Worm (Caenorhabditis elegans) whole organism, young adult: ENCODE data around the gene K10D11.5.
A peak's percentile ranks its signal among the peaks of the same experiment; 100 is the strongest.

ENCODE experiments used
- C17E4.6 ChIP-seq: fragments of 200-800 bp; sonication (Bioruptor generic); IDR thresholded peaks from 2 replicates; pipeline ENCODE4 v1.3.6; 2022; ENCODE audit warnings: missing genetic modification reagents, missing genetic modification characterization, missing compliant biosample characterization
- F33H1.4 ChIP-seq: fragments of 200-800 bp; sonication (Bioruptor generic); IDR thresholded peaks from 2 replicates; pipeline ENCODE4 v1.3.6; 2022; ENCODE audit warnings: missing genetic modification reagents, missing genetic modification characterization, missing compliant biosample characterization
- F52B5.7 ChIP-seq: sonication (generic microtip); optimal IDR thresholded peaks from 2 replicates; lab custom pipeline; 2016; ENCODE audit warnings: mild to moderate bottlenecking, missing genetic modification characterization, missing compliant biosample characterization
- T07F8.4 ChIP-seq: sonication (generic microtip); optimal IDR thresholded peaks from 2 replicates; lab custom pipeline; 2016; ENCODE audit warnings: mild to moderate bottlenecking, missing genetic modification characterization, moderate library complexity, missing compliant biosample characterization
- ZK185.1 ChIP-seq: sonication (generic microtip); optimal IDR thresholded peaks from 2 replicates; lab custom pipeline; 2016; ENCODE audit warnings: mild to moderate bottlenecking, missing genetic modification characterization, missing compliant biosample characterization; ENCODE audit not compliant: poor library complexity, severe bottlenecking
- akir-1 ChIP-seq: fragments of 200-800 bp; sonication (Bioruptor generic); optimal IDR thresholded peaks from 2 replicates; lab custom pipeline; 2018; ENCODE audit warnings: mild to moderate bottlenecking, missing genetic modification characterization, moderate library complexity, missing compliant biosample characterization
- ama-1 ChIP-seq, 3 experiments: fragments of 150-350 bp in 1 of 3; sonication (generic microtip) in 2 of 3; optimal IDR thresholded peaks; 2 replicates each; lab custom pipeline; 2014 to 2018; ENCODE audit warnings: missing biosample characterization in 2 of 3, missing genetic modification characterization in 2 of 3, missing genetic modification reagents in 2 of 3
- aptf-2 ChIP-seq: fragments of 200-800 bp; sonication (Bioruptor generic); conservative IDR thresholded peaks from 2 replicates; pipeline ENCODE4 v1.3.6; 2022; ENCODE audit warnings: missing genetic modification reagents, missing genetic modification characterization, missing compliant biosample characterization
- athp-1 ChIP-seq: sonication (generic microtip); optimal IDR thresholded peaks from 2 replicates; lab custom pipeline; 2017; ENCODE audit warnings: mild to moderate bottlenecking, missing genetic modification characterization, missing compliant biosample characterization
- attf-3 ChIP-seq: fragments of 200-800 bp; sonication (Bioruptor generic); conservative IDR thresholded peaks from 2 replicates; pipeline ENCODE4 v1.3.6; 2022; ENCODE audit warnings: missing genetic modification reagents, missing genetic modification characterization, missing compliant biosample characterization
- attf-6 ChIP-seq: fragments of 200-800 bp; sonication (Bioruptor generic); IDR thresholded peaks from 2 replicates; pipeline ENCODE4 v1.3.6; 2022; ENCODE audit warnings: missing genetic modification reagents, missing genetic modification characterization, missing compliant biosample characterization
- cebp-1 ChIP-seq, 2 experiments: fragments of 200-800 bp in 1 of 2; sonication (Bioruptor generic) in 1 of 2; sonication (generic microtip) in 1 of 2; IDR thresholded peaks in 1 of 2; optimal IDR thresholded peaks in 1 of 2; 2 replicates each; pipeline versions ENCODE4 v1.3.6 to Lab custom; 2017 to 2022; ENCODE audit warnings: missing compliant biosample characterization in 2 of 2, missing genetic modification characterization in 2 of 2, mild to moderate bottlenecking in 1 of 2, missing genetic modification reagents in 1 of 2, moderate library complexity in 1 of 2
- ceh-100 ChIP-seq: fragments of 200-800 bp; sonication (Bioruptor generic); IDR thresholded peaks from 2 replicates; pipeline ENCODE4 v1.3.6; 2022; ENCODE audit warnings: missing genetic modification reagents, missing genetic modification characterization, missing compliant biosample characterization
- ceh-27 ChIP-seq: fragments of 200-800 bp; sonication (Bioruptor generic); optimal IDR thresholded peaks from 2 replicates; lab custom pipeline; 2018; ENCODE audit warnings: mild to moderate bottlenecking, missing genetic modification characterization, moderate library complexity, missing compliant biosample characterization
- ceh-91 ChIP-seq: fragments of 200-800 bp; sonication (Bioruptor generic); IDR thresholded peaks from 2 replicates; pipeline ENCODE4 v1.3.6; 2022; ENCODE audit warnings: missing genetic modification reagents, missing genetic modification characterization, missing compliant biosample characterization
- efl-1 ChIP-seq: fragments of 150-350 bp; optimal IDR thresholded peaks from 2 replicates; lab custom pipeline; 2014; ENCODE audit warnings: missing biosample characterization, missing genetic modification reagents, missing genetic modification characterization
- egl-18 ChIP-seq: fragments of 200-800 bp; sonication (Bioruptor generic); IDR thresholded peaks from 2 replicates; pipeline ENCODE4 v1.3.6; 2022; ENCODE audit warnings: missing genetic modification reagents, missing genetic modification characterization, missing compliant biosample characterization
- ekl-4 ChIP-seq: fragments of 200-800 bp; sonication (Bioruptor generic); IDR thresholded peaks from 2 replicates; pipeline ENCODE4 v1.3.6; 2022; ENCODE audit warnings: missing genetic modification reagents, missing genetic modification characterization, missing compliant biosample characterization
- fkh-3 ChIP-seq: sonication (generic microtip); optimal IDR thresholded peaks from 2 replicates; lab custom pipeline; 2016; ENCODE audit warnings: mild to moderate bottlenecking, missing genetic modification characterization, missing compliant biosample characterization
- hmg-1.2 ChIP-seq: fragments of 200-800 bp; sonication (Bioruptor generic); IDR thresholded peaks from 2 replicates; pipeline ENCODE4 v1.3.6; 2022; ENCODE audit warnings: missing genetic modification reagents, missing genetic modification characterization, missing compliant biosample characterization
- hmg-20 ChIP-seq: fragments of 200-800 bp; sonication (Bioruptor generic); IDR thresholded peaks from 2 replicates; pipeline ENCODE4 v1.3.6; 2022; ENCODE audit warnings: missing genetic modification reagents, missing genetic modification characterization, missing compliant biosample characterization
- hrde-1 ChIP-seq: sonication (generic microtip); optimal IDR thresholded peaks from 2 replicates; lab custom pipeline; 2016; ENCODE audit warnings: missing genetic modification characterization, mild to moderate bottlenecking, missing compliant biosample characterization, moderate library complexity, missing genotype, missing genetic modification reagents, borderline replicate concordance
- hsf-1 ChIP-seq: fragments of 200-800 bp; sonication (Bioruptor generic); IDR thresholded peaks from 2 replicates; pipeline ENCODE4 v1.3.6; 2022; ENCODE audit warnings: missing genetic modification reagents, missing genetic modification characterization, missing compliant biosample characterization
- lin-35 ChIP-seq, 3 experiments: fragments of 150-350 bp in 2 of 3; sonication (generic microtip) in 1 of 3; optimal IDR thresholded peaks; 2 replicates each; lab custom pipeline; 2014 to 2018; ENCODE audit warnings: missing biosample characterization in 3 of 3, missing genetic modification characterization in 3 of 3, missing genetic modification reagents in 3 of 3
- madf-3 ChIP-seq: fragments of 200-800 bp; sonication (Bioruptor generic); IDR thresholded peaks from 2 replicates; pipeline ENCODE4 v1.3.6; 2022; ENCODE audit warnings: missing genetic modification reagents, missing genetic modification characterization, missing compliant biosample characterization
- madf-8 ChIP-seq: fragments of 200-800 bp; sonication (Bioruptor generic); conservative IDR thresholded peaks from 2 replicates; pipeline ENCODE4 v1.3.6; 2022; ENCODE audit warnings: missing genetic modification reagents, missing genetic modification characterization, missing compliant biosample characterization
- mel-28 ChIP-seq: sonication (generic microtip); optimal IDR thresholded peaks from 2 replicates; lab custom pipeline; 2016; ENCODE audit warnings: borderline replicate concordance, mild to moderate bottlenecking, missing genetic modification characterization, missing compliant biosample characterization
- mxl-1 ChIP-seq: sonication (generic microtip); optimal IDR thresholded peaks from 2 replicates; lab custom pipeline; 2016; ENCODE audit warnings: missing genetic modification characterization, missing compliant biosample characterization
- nfya-1 ChIP-seq: sonication (generic microtip); optimal IDR thresholded peaks from 2 replicates; lab custom pipeline; 2017; ENCODE audit warnings: antibody characterized with exemption, missing compliant biosample characterization, missing genetic modification characterization, borderline replicate concordance; ENCODE audit not compliant: insufficient read depth
- nhr-80 ChIP-seq: sonication (generic microtip); optimal IDR thresholded peaks from 2 replicates; lab custom pipeline; 2016; ENCODE audit warnings: missing genetic modification characterization, missing compliant biosample characterization
- rcor-1 ChIP-seq: fragments of 200-800 bp; sonication (Bioruptor generic); IDR thresholded peaks from 2 replicates; pipeline ENCODE4 v1.3.6; 2022; ENCODE audit warnings: missing genetic modification reagents, missing genetic modification characterization, missing compliant biosample characterization
- rec-8 ChIP-seq, 2 experiments: sonication (generic microtip); optimal IDR thresholded peaks; 2 replicates each; lab custom pipeline; 2016; ENCODE audit warnings: mild to moderate bottlenecking in 2 of 2, missing genetic modification characterization in 2 of 2, missing genetic modification reagents in 2 of 2, missing genotype in 2 of 2, missing biosample characterization in 1 of 2, missing compliant biosample characterization in 1 of 2, moderate library complexity in 1 of 2
- snpc-1.1 ChIP-seq: sonication (generic microtip); optimal IDR thresholded peaks from 2 replicates; lab custom pipeline; 2017; ENCODE audit warnings: missing genetic modification characterization, mild to moderate bottlenecking, missing compliant biosample characterization, antibody characterized with exemption, moderate library complexity, missing genotype, missing genetic modification reagents; ENCODE audit not compliant: insufficient read depth
- snpc-3.4 ChIP-seq: sonication (generic microtip); optimal IDR thresholded peaks from 2 replicates; lab custom pipeline; 2017; ENCODE audit warnings: missing genetic modification characterization, mild to moderate bottlenecking, missing compliant biosample characterization, antibody characterized with exemption, moderate library complexity, missing genotype, missing genetic modification reagents
- tbp1 ChIP-seq: fragments of 200-800 bp; sonication (Bioruptor generic); optimal IDR thresholded peaks from 2 replicates; lab custom pipeline; 2018; ENCODE audit warnings: mild to moderate bottlenecking, missing genetic modification characterization, missing compliant biosample characterization
- tlf-1 ChIP-seq: fragments of 200-800 bp; sonication (Bioruptor generic); optimal IDR thresholded peaks from 2 replicates; lab custom pipeline; 2018; ENCODE audit warnings: mild to moderate bottlenecking, missing genetic modification characterization, missing compliant biosample characterization
- unc-130 ChIP-seq: sonication (generic microtip); optimal IDR thresholded peaks from 2 replicates; lab custom pipeline; 2016; ENCODE audit warnings: missing genetic modification reagents, missing genetic modification characterization, missing compliant biosample characterization
- unc-62 ChIP-seq: fragments of 150-350 bp; optimal IDR thresholded peaks from 2 replicates; lab custom pipeline; 2014; ENCODE audit warnings: missing biosample characterization, missing genetic modification reagents, missing genetic modification characterization
- ztf-22 ChIP-seq: fragments of 200-800 bp; sonication (Bioruptor generic); optimal IDR thresholded peaks from 2 replicates; lab custom pipeline; 2018; ENCODE audit warnings: mild to moderate bottlenecking, missing genetic modification characterization, moderate library complexity, missing compliant biosample characterization
- ztf-3 ChIP-seq: fragments of 200-800 bp; sonication (Bioruptor generic); optimal IDR thresholded peaks from 2 replicates; lab custom pipeline; 2018; ENCODE audit warnings: mild to moderate bottlenecking, missing genetic modification characterization, missing compliant biosample characterization
- ztf-6 ChIP-seq: fragments of 200-800 bp; sonication (Bioruptor generic); IDR thresholded peaks from 2 replicates; pipeline ENCODE4 v1.3.6; 2022; ENCODE audit warnings: missing genetic modification reagents, missing genetic modification characterization, missing compliant biosample characterization

Gene K10D11.5

DNA sequence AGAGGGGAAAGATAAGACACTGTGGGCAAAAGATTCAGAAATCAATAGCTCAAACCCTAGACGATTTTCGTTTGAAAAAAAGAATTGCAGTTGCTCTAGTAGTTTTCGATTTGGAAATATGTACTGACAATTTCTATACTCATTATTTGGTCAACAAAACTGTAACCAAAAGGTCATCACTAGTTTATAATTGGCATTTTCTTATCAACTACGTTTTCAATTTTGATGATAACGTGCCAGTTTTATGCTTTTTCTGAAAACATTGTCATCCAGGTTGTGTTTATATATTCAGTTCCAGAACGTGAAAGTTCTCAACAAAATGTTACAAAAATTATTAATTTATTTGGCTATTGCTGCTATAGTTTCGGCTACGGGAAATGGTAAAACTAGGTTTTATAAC lies 29.1 kb downstream of the K10D11.5 start, which contains the start of gene F55G11.8:
F55G11.8 (plus strand) TSS at position 245 of the 400 bp plus-strand sequence.
- TF ChIP-seq ztf-6 (GFP tag; lab: Robert Waterston, UW) = no peak
- TF ChIP-seq cebp-1 (GFP tag; IDR thresholded peaks at IDR 0.05; lab: Robert Waterston, UW) = no peak
- TF ChIP-seq cebp-1 (tag; optimal IDR thresholded peaks at IDR 0.05; lab: Kevin White, UChicago) = no peak
- peak; percentile 34 for TF ChIP-seq nhr-80
- TF ChIP-seq aptf-2 (GFP tag; lab: Robert Waterston, UW) = no peak
- no peak for TF ChIP-seq snpc-1.1 (tag; lab: Kevin White, UChicago)
- TF ChIP-seq ceh-27 = no peak
- TF ChIP-seq tlf-1 (GFP tag; lab: Kevin White, UChicago) = no peak

DNA sequence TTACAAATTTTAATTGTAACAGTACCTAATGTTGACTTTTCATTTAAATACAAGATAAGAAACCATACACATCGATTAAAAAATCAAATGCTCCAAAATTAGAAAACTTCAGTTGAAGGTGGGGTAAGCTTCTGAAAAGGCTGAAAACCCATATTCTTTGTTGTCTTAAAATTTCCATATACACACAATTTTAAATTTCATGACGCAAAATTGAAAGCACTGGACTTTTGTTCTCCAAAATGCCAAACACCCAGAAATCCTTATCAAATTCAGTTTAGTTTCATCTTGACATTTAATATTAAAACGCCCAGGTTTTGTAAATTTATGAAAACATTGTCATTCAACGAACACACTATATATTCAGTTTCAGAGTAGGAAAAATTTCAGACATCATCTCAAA lies 31.5 kb downstream of the K10D11.5 start, which contains the start of gene F55G11.7:
F55G11.7 (plus strand) TSS at position 301 of the 400 bp plus-strand sequence.
- TF ChIP-seq F33H1.4 (no peak), T07F8.4 (tag; lab: Kevin White, UChicago) (no peak), fkh-3 (tag; lab: Kevin White, UChicago) (no peak), hrde-1 (tag; lab: Kevin White, UChicago) (no peak), athp-1 (tag; lab: Kevin White, UChicago) (no peak), F52B5.7 (tag; lab: Kevin White, UChicago) (no peak), hmg-20 (GFP tag; lab: Robert Waterston, UW) (no peak)

DNA sequence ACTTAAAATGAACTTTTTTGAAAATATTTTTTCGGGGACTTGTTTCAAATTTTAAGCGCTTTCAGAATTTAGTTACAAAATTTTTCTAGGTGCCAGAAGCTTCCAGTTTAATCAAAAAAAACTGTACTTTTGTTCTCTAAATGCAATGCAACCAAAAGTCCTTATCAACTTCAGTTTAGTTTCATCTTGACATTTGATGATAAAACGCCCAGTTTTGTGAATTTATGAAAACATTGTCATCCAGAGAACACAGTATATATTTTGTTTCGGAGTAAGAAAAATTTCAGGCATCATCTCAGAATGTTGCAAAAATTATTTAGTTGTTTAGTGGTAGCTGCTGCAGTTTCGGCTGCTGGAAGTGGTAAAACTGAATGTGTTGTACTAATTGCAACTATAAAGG lies 33.9 kb downstream of the K10D11.5 start, which contains the start of gene F55G11.6:
F55G11.6 (plus strand) TSS at position 301 of the 400 bp plus-strand sequence.
- no peak for TF ChIP-seq hsf-1 (GFP tag; lab: Robert Waterston, UW)
- no peak for TF ChIP-seq rec-8 (tag; optimal IDR thresholded peaks at IDR 0.05; lab: Kevin White, UChicago)
- no peak for TF ChIP-seq efl-1 (GFP tag; lab: Kevin White, UChicago)
- TF ChIP-seq madf-8 = no peak
- no peak for TF ChIP-seq ekl-4
- no peak for TF ChIP-seq ZK185.1 (tag; lab: Kevin White, UChicago)
- no peak for TF ChIP-seq attf-3
- no peak for TF ChIP-seq ceh-100
- no peak for TF ChIP-seq unc-62 (GFP tag; lab: Kevin White, UChicago)
- TF ChIP-seq rcor-1 = no peak

DNA sequence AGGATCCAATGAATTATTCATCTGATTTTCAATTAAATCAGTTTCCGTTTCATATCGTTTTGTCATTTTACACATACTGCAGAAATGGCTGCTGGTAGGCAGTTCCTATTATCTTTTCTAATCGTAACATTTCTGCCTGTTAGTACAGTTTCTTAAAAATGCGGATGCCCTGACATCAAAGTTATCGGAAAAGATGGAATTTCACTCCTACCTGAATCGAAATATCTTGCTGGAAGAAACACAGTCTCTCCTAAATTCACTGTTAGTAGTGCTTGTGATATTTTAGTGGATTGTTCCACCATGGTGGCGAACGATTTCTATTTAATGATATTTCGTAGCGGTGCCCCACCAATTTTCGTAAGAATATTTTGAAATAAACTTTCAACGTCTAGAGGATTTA lies 43.2 kb downstream of the K10D11.5 start, which contains the start of gene F55G11.10:
F55G11.10 (plus strand) TSS at position 301 of the 400 bp plus-strand sequence.
- TF ChIP-seq ceh-91 (GFP tag; lab: Robert Waterston, UW) (no peak), egl-18 (GFP tag; lab: Robert Waterston, UW) (no peak), mel-28 (tag; lab: Kevin White, UChicago) (no peak), tbp1 (no peak), ama-1 (optimal IDR thresholded peaks at IDR 0.05; lab: Kevin White, UChicago) (no peak), ama-1 (GFP tag; optimal IDR thresholded peaks at IDR 0.05; lab: Kevin White, UChicago) (no peak), lin-35 (GFP tag; optimal IDR thresholded peaks at IDR 0.05; lab: Kevin White, UChicago) (no peak), efl-1 (GFP tag; lab: Kevin White, UChicago) (no peak), ztf-22 (no peak), unc-130 (GFP tag; lab: Kevin White, UChicago) (no peak), ztf-3 (GFP tag; lab: Kevin White, UChicago) (no peak), rec-8 (tag; optimal IDR thresholded peaks at IDR 0.05; lab: Kevin White, UChicago) (no peak), mxl-1 (tag; lab: Kevin White, UChicago) (no peak), hmg-1.2 (GFP tag; lab: Robert Waterston, UW) (no peak), akir-1 (GFP tag; lab: Kevin White, UChicago) (no peak), madf-3 (GFP tag; lab: Robert Waterston, UW) (no peak), attf-6 (GFP tag; lab: Robert Waterston, UW) (no peak), snpc-3.4 (tag; lab: Kevin White, UChicago) (no peak), nfya-1 (tag; lab: Kevin White, UChicago) (no peak), C17E4.6 (no peak)
